Worm (Caenorhabditis elegans): ENCODE measurements around the gene dpf-6.
A peak's percentile ranks its signal among the peaks of the same experiment; 100 is the strongest.

The dpf-6 gene

ce11 chrIII:8017053-8017452 is 21.0 kb upstream of the dpf-6 start:
- TF ChIP-seq nhr-23 (tag; optimal IDR thresholded peaks at IDR 0.05) (no peak), pqm-1 (tag; optimal IDR thresholded peaks at IDR 0.05) (no peak), skn-1 (tag; optimal IDR thresholded peaks at IDR 0.05) (no peak), nfya-1 (tag; optimal IDR thresholded peaks at IDR 0.05; ENCODE audit: insufficient read depth) (no peak), lin-15B (tag; optimal IDR thresholded peaks at IDR 0.05) (no peak), elt-3 (tag; optimal IDR thresholded peaks at IDR 0.05) (no peak), fkh-2 (tag; optimal IDR thresholded peaks at IDR 0.05) (no peak)

ce11 chrIII:8020823-8021332 is 17.2 kb upstream of the dpf-6 start, which contains the start of gene lin-36:
TSS of gene lin-36 (minus strand) at chrIII:8020873.
- peak; percentile 34 for TF ChIP-seq skn-1 (tag; optimal IDR thresholded peaks at IDR 0.05)
- peak; percentile 74 for TF ChIP-seq sea-2 (GFP tag; optimal IDR thresholded peaks at IDR 0.05)
- TF ChIP-seq egl-5 (tag; optimal IDR thresholded peaks at IDR 0.05) = no peak
- peak; percentile 46 for TF ChIP-seq elt-2 (tag; optimal IDR thresholded peaks at IDR 0.05)
- no peak for TF ChIP-seq nhr-67 (tag; optimal IDR thresholded peaks at IDR 0.05)
- TF ChIP-seq ztf-11 (tag; optimal IDR thresholded peaks at IDR 0.05) = no peak
- TF ChIP-seq jun-1 (tag; optimal IDR thresholded peaks at IDR 0.05) = peak; percentile 45
- no peak for TF ChIP-seq mml-1 (tag; optimal IDR thresholded peaks at IDR 0.05)
- no peak for TF ChIP-seq elt-1 (tag; optimal IDR thresholded peaks at IDR 0.05)
- TF ChIP-seq pha-4 (tag; optimal IDR thresholded peaks at IDR 0.05) = peak; percentile 84
- peak; percentile 64 for TF ChIP-seq snpc-4 (tag; optimal IDR thresholded peaks at IDR 0.05)
- no peak for TF ChIP-seq eor-1 (tag; optimal IDR thresholded peaks at IDR 0.05)
- peak; percentile 86 for TF ChIP-seq nfya-1 (tag; optimal IDR thresholded peaks at IDR 0.05; ENCODE audit: insufficient read depth)
- no peak for TF ChIP-seq zag-1 (tag; optimal IDR thresholded peaks at IDR 0.05)
- no peak for TF ChIP-seq unc-39 (tag; optimal IDR thresholded peaks at IDR 0.05)
- no peak for TF ChIP-seq fkh-10 (GFP tag; optimal IDR thresholded peaks at IDR 0.05)
- TF ChIP-seq nhr-25 (tag; optimal IDR thresholded peaks at IDR 0.05) = peak; percentile 90
- peak; percentile 92 for TF ChIP-seq ceh-28 (tag; optimal IDR thresholded peaks at IDR 0.05)
- TF ChIP-seq nhr-23 (tag; optimal IDR thresholded peaks at IDR 0.05) = peak; percentile 89
- peak; percentile 82 for TF ChIP-seq lin-39 (tag; optimal IDR thresholded peaks at IDR 0.05)
- no peak for TF ChIP-seq fos-1 (tag; optimal IDR thresholded peaks at IDR 0.05)
- peak; percentile 7 for TF ChIP-seq pqm-1 (tag; optimal IDR thresholded peaks at IDR 0.05)
- TF ChIP-seq tbx-2 (tag; optimal IDR thresholded peaks at IDR 0.05) = peak; percentile 52
- no peak for TF ChIP-seq ZK546.5 (tag; optimal IDR thresholded peaks at IDR 0.05)
- TF ChIP-seq nhr-43 (tag; optimal IDR thresholded peaks at IDR 0.05; ENCODE audit: poor library complexity, severe bottlenecking) = peak; percentile 58
- TF ChIP-seq lin-15B (tag; optimal IDR thresholded peaks at IDR 0.05) = peak; percentile 85
- TF ChIP-seq ztf-4 (tag; optimal IDR thresholded peaks at IDR 0.05) = no peak
- peak; percentile 86 for TF ChIP-seq hmg-11 (tag; optimal IDR thresholded peaks at IDR 0.05)
- TF ChIP-seq lsy-12 (tag; optimal IDR thresholded peaks at IDR 0.05) = peak; percentile 64
- peak; percentile 63 for TF ChIP-seq R02D3.7 (tag; optimal IDR thresholded peaks at IDR 0.05)

- TF ChIP-seq elt-2 (tag; optimal IDR thresholded peaks at IDR 0.05) (no peak), tbx-2 (tag; optimal IDR thresholded peaks at IDR 0.05) (no peak), fos-1 (tag; optimal IDR thresholded peaks at IDR 0.05) (no peak), ama-1 (optimal IDR thresholded peaks at IDR 0.05) (no peak), ceh-82 (tag; optimal IDR thresholded peaks at IDR 0.05) (no peak), nhr-12 (tag; optimal IDR thresholded peaks at IDR 0.05) (no peak), lsy-12 (tag; optimal IDR thresholded peaks at IDR 0.05) (no peak), nhr-67 (tag; optimal IDR thresholded peaks at IDR 0.05) (no peak), R02D3.7 (tag; optimal IDR thresholded peaks at IDR 0.05) (no peak), fkh-2 (tag; optimal IDR thresholded peaks at IDR 0.05) (no peak), nhr-23 (tag; optimal IDR thresholded peaks at IDR 0.05) (no peak), egl-27 (tag; optimal IDR thresholded peaks at IDR 0.05) (no peak), nhr-28 (tag; optimal IDR thresholded peaks at IDR 0.05) (no peak), nhr-43 (tag; optimal IDR thresholded peaks at IDR 0.05; ENCODE audit: poor library complexity, severe bottlenecking) (no peak), unc-62 (GFP tag; optimal IDR thresholded peaks at IDR 0.05) (no peak), ceh-9 (tag; optimal IDR thresholded peaks at IDR 0.05) (no peak), hmg-11 (tag; optimal IDR thresholded peaks at IDR 0.05) (no peak), nhr-11 (tag; optimal IDR thresholded peaks at IDR 0.05) (no peak), nhr-76 (tag; optimal IDR thresholded peaks at IDR 0.05) (no peak), skn-1 (tag; optimal IDR thresholded peaks at IDR 0.05) (no peak)
Observed at ce11 chrIII:8022077-8022476, 16.0 kb upstream of the dpf-6 start, which contains the start of gene F44B9.2. TSS of gene F44B9.2 (plus strand) at chrIII:8022463.
